Worm (Caenorhabditis elegans) whole organism, L2 larva: ENCODE data around the gene sre-1.
A peak's percentile ranks its signal among the peaks of the same experiment; 100 is the strongest.

Experiments
- C34F6.9 ChIP-seq: fragments of 150-350 bp; optimal IDR thresholded peaks from 2 replicates; lab custom pipeline; 2014; ENCODE audit warnings: missing biosample characterization, missing genetic modification characterization
- F13H6.1 ChIP-seq: sonication (generic microtip); optimal IDR thresholded peaks from 2 replicates; lab custom pipeline; 2016; ENCODE audit warnings: missing genetic modification characterization, missing compliant biosample characterization
- R02D3.7 ChIP-seq: fragments of 150-350 bp; optimal IDR thresholded peaks from 2 replicates; lab custom pipeline; 2014; ENCODE audit warnings: missing biosample characterization, missing genetic modification characterization
- ZK546.5 ChIP-seq: sonication (generic microtip); optimal IDR thresholded peaks from 2 replicates; lab custom pipeline; 2017; ENCODE audit warnings: missing biosample characterization, missing genetic modification characterization
- aly-2 ChIP-seq: fragments of 150-350 bp; optimal IDR thresholded peaks from 2 replicates; lab custom pipeline; 2014; ENCODE audit warnings: missing biosample characterization, missing genetic modification characterization
- ama-1 ChIP-seq: fragments of 150-350 bp; optimal IDR thresholded peaks from 2 replicates; lab custom pipeline; 2018; ENCODE audit warnings: inconsistent platforms
- blmp-1 ChIP-seq: sonication (generic microtip); optimal IDR thresholded peaks from 2 replicates; lab custom pipeline; 2017; ENCODE audit warnings: missing genetic modification characterization, mild to moderate bottlenecking, missing compliant biosample characterization, antibody characterized with exemption, moderate library complexity; ENCODE audit not compliant: insufficient read depth
- ceh-16 ChIP-seq: fragments of 150-350 bp; optimal IDR thresholded peaks from 2 replicates; lab custom pipeline; 2014; ENCODE audit warnings: missing biosample characterization, missing genetic modification characterization
- crh-2 ChIP-seq: sonication (generic microtip); optimal IDR thresholded peaks from 2 replicates; lab custom pipeline; 2017; ENCODE audit warnings: missing biosample characterization, missing genetic modification characterization
- dmd-4 ChIP-seq: sonication (generic microtip); optimal IDR thresholded peaks from 2 replicates; lab custom pipeline; 2017; ENCODE audit warnings: missing biosample characterization, missing genetic modification characterization
- egl-27 ChIP-seq: sonication (generic microtip); optimal IDR thresholded peaks from 3 replicates; lab custom pipeline; 2017; ENCODE audit warnings: missing biosample characterization, missing genetic modification reagents, missing genetic modification characterization
- elt-1 ChIP-seq: fragments of 150-350 bp; optimal IDR thresholded peaks from 2 replicates; lab custom pipeline; 2014; ENCODE audit warnings: missing biosample characterization, missing genetic modification characterization
- elt-3 ChIP-seq: sonication (generic microtip); optimal IDR thresholded peaks from 2 replicates; lab custom pipeline; 2017; ENCODE audit warnings: missing biosample characterization, missing genetic modification characterization
- fos-1 ChIP-seq: fragments of 150-350 bp; optimal IDR thresholded peaks from 2 replicates; lab custom pipeline; 2014; ENCODE audit warnings: missing biosample characterization, missing genetic modification characterization
- lin-11 ChIP-seq: fragments of 150-350 bp; sonication (generic microtip); optimal IDR thresholded peaks from 2 replicates; lab custom pipeline; 2014; ENCODE audit warnings: missing biosample characterization, missing genetic modification characterization, inconsistent platforms, mixed read lengths
- lin-13 ChIP-seq: fragments of 150-350 bp; optimal IDR thresholded peaks from 2 replicates; lab custom pipeline; 2014; ENCODE audit warnings: missing biosample characterization, missing genetic modification reagents, missing genetic modification characterization
- lin-39 ChIP-seq: fragments of 150-350 bp; optimal IDR thresholded peaks from 2 replicates; lab custom pipeline; 2014; ENCODE audit warnings: missing biosample characterization, missing genetic modification reagents, missing genetic modification characterization
- lsy-2 ChIP-seq, 2 experiments: fragments of 150-350 bp in 1 of 2; sonication (generic microtip) in 1 of 2; optimal IDR thresholded peaks; 2 replicates each; lab custom pipeline; 2014 to 2017; ENCODE audit warnings: missing biosample characterization in 2 of 2, missing genetic modification characterization in 2 of 2
- mab-5 ChIP-seq: fragments of 150-350 bp; optimal IDR thresholded peaks from 2 replicates; lab custom pipeline; 2014; ENCODE audit warnings: missing biosample characterization, missing genetic modification characterization
- nhr-10 ChIP-seq: sonication (generic microtip); optimal IDR thresholded peaks from 2 replicates; lab custom pipeline; 2017; ENCODE audit warnings: missing biosample characterization, missing genetic modification characterization
- nhr-129 ChIP-seq: fragments of 150-350 bp; optimal IDR thresholded peaks from 2 replicates; lab custom pipeline; 2014; ENCODE audit warnings: missing biosample characterization, missing genetic modification characterization
- nhr-23 ChIP-seq: fragments of 150-350 bp; optimal IDR thresholded peaks from 2 replicates; lab custom pipeline; 2014; ENCODE audit warnings: missing biosample characterization, missing genetic modification reagents, missing genetic modification characterization
- nhr-25 ChIP-seq: fragments of 150-350 bp; sonication (generic microtip); optimal IDR thresholded peaks from 3 replicates; lab custom pipeline; 2014; ENCODE audit warnings: missing biosample characterization, missing genetic modification characterization
- nhr-6 ChIP-seq: fragments of 150-350 bp; optimal IDR thresholded peaks from 2 replicates; lab custom pipeline; 2014; ENCODE audit warnings: missing biosample characterization, missing genetic modification characterization
- peb-1 ChIP-seq: fragments of 150-350 bp; optimal IDR thresholded peaks from 2 replicates; lab custom pipeline; 2014; ENCODE audit warnings: missing biosample characterization, missing genetic modification characterization
- sem-4 ChIP-seq: fragments of 150-350 bp; optimal IDR thresholded peaks from 2 replicates; lab custom pipeline; 2014; ENCODE audit warnings: missing biosample characterization, missing genetic modification reagents, missing genetic modification characterization
- sma-3 ChIP-seq: sonication (generic microtip); optimal IDR thresholded peaks from 2 replicates; lab custom pipeline; 2016; ENCODE audit warnings: missing genetic modification reagents, missing genetic modification characterization, missing compliant biosample characterization
- snpc-4 ChIP-seq: fragments of 150-350 bp; optimal IDR thresholded peaks from 2 replicates; lab custom pipeline; 2014; ENCODE audit warnings: missing biosample characterization, missing genetic modification characterization
- unc-39 ChIP-seq: fragments of 150-350 bp; optimal IDR thresholded peaks from 2 replicates; lab custom pipeline; 2014; ENCODE audit warnings: missing biosample characterization, missing genetic modification characterization
- unc-55 ChIP-seq: fragments of 150-350 bp; sonication (generic microtip); optimal IDR thresholded peaks from 3 replicates; lab custom pipeline; 2014; ENCODE audit warnings: missing biosample characterization, missing genetic modification reagents, missing genetic modification characterization
- zag-1 ChIP-seq: fragments of 150-350 bp; optimal IDR thresholded peaks from 2 replicates; lab custom pipeline; 2014; ENCODE audit warnings: missing biosample characterization, missing genetic modification characterization
- ztf-1 ChIP-seq: fragments of 200-800 bp; sonication (Bioruptor generic); conservative IDR thresholded peaks from 2 replicates; pipeline ENCODE4 v1.3.6; 2022; ENCODE audit warnings: missing genetic modification characterization, missing compliant biosample characterization
- ztf-11 ChIP-seq: sonication (generic microtip); optimal IDR thresholded peaks from 2 replicates; lab custom pipeline; 2017; ENCODE audit warnings: missing biosample characterization, missing genetic modification characterization
- ztf-4 ChIP-seq: fragments of 150-350 bp; optimal IDR thresholded peaks from 2 replicates; lab custom pipeline; 2014; ENCODE audit warnings: missing biosample characterization, missing genetic modification characterization

Gene sre-1

DNA sequence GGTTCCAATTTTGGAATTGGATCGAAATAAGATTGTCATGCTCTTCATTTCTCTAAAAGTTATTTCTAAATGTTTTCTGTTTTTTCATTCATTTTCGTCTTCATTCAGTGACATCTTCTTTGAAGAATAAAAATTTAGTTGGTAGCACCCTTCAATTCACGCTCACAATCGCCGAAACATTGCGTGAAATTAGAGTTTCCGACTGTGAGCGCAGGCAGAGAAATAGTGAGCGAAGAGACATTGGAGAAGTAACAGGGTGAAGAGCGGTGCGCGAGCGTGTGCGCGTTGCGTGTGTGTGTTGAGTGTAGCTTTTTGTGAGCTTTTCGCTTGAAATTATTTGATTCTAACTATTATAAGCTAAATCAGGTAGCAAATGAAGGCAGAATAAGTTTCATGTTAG lies 40.1 kb upstream of the sre-1 start:
- TF ChIP-seq lsy-2 (tag; optimal IDR thresholded peaks at IDR 0.05; lab: Kevin White, UChicago) (peak in 1 of 2 experiments; percentile 44), C34F6.9 (tag; lab: Kevin White, UChicago) (peak; percentile 74), sem-4 (tag; lab: Kevin White, UChicago) (peak; percentile 15), lin-11 (tag; lab: Kevin White, UChicago) (peak; percentile 42), nhr-129 (tag; lab: Kevin White, UChicago) (peak; percentile 69), elt-1 (tag; lab: Kevin White, UChicago) (no peak), ztf-11 (tag; lab: Kevin White, UChicago) (no peak), ztf-4 (no peak), crh-2 (peak; percentile 10), nhr-25 (tag; lab: Kevin White, UChicago) (peak; percentile 32), fos-1 (peak; percentile 38), unc-55 (GFP tag; lab: Kevin White, UChicago) (peak; percentile 66), F13H6.1 (tag; lab: Kevin White, UChicago) (peak; percentile 26)

DNA sequence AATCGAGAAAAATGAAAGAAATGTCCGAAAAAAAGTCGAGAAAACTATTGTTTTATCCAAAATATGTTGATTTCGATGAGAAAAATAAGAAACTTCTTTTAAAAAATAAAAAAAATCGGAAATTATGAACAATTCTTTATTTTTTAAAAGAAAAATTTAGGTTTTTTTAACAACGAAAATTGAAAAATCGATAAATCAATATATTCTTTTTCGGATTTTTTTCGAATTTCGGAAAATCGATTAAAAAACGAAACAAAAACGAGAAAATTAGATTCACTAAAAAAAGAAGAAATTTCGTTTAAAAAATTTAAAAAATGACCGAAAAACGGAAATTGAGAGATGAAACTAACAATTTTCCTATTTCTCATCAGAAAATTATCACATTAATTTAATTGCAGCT lies 39.5 kb upstream of the sre-1 start:
- no peak for TF ChIP-seq elt-3 (tag; lab: Kevin White, UChicago)
- TF ChIP-seq unc-39 (tag; lab: Kevin White, UChicago), result no peak
- no peak for TF ChIP-seq ama-1 (lab: Kevin White, UChicago)
- TF ChIP-seq nhr-10 (tag; lab: Kevin White, UChicago), result no peak
- no peak for TF ChIP-seq sma-3 (GFP tag; lab: Kevin White, UChicago)
- no peak for TF ChIP-seq lin-39
- TF ChIP-seq snpc-4, result no peak
- no peak for TF ChIP-seq crh-2
- no peak for TF ChIP-seq mab-5 (tag; lab: Kevin White, UChicago)
- no peak for TF ChIP-seq ZK546.5
- TF ChIP-seq ztf-1 (GFP tag; lab: Robert Waterston, UW), result no peak
- no peak for TF ChIP-seq blmp-1 (tag; lab: Kevin White, UChicago)
- no peak for TF ChIP-seq ztf-4
- TF ChIP-seq egl-27 (tag; lab: Kevin White, UChicago), result no peak
- TF ChIP-seq, all 48 proteins: peak for 0

DNA sequence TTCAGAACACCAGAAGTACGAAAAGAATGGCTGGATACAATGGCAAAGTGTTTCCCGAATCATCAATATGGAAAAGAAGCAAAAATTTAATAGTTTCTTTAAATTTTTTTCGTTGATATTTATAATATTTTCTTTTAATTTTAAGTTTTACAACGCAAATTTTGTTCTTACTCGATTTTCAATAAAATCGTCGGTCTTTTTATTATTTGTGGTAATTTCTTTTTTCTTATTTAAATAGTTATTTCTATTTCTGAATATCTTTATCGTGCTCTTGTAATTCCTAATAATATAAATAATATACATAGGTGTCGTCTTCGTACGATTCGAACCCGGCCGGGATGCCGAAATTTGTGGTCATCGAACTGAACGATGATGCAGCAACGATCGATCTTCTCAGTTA lies 37.8 kb upstream of the sre-1 start, which contains the start of gene lir-1:
TSS of gene lir-1 (plus strand) at position 301 of the 400 bp plus-strand sequence.
- TF ChIP-seq crh-2, result no peak
- no peak for TF ChIP-seq ceh-16 (tag; lab: Kevin White, UChicago)
- TF ChIP-seq ZK546.5, result no peak
- no peak for TF ChIP-seq R02D3.7 (tag; lab: Kevin White, UChicago)
- TF ChIP-seq sem-4 (tag; lab: Kevin White, UChicago), result no peak
- no peak for TF ChIP-seq blmp-1 (tag; lab: Kevin White, UChicago)
- no peak for TF ChIP-seq nhr-10 (tag; lab: Kevin White, UChicago)
- TF ChIP-seq egl-27 (tag; lab: Kevin White, UChicago), result no peak
- TF ChIP-seq nhr-129 (tag; lab: Kevin White, UChicago), result no peak
- TF ChIP-seq lsy-2 (tag; optimal IDR thresholded peaks at IDR 0.05; lab: Kevin White, UChicago), result no peak
- no peak for TF ChIP-seq ztf-4

DNA sequence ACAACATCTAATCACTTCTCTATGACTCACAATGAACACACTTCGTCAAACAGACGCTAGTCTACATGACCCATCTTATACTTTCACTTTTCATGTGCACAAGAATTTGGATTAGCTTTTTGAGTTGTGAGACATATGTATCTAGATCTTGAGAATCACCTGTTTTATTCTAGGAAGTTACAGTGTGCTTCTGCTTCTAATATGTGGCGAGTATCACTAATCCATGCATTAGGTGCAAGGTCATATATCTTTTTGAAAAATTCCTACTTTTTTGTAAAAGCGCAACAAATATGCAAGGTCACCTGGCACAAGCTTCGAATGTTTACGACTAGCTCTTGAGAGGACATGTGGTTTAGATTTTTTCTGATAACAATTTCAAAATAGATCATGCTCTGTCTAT lies 33.8 kb upstream of the sre-1 start:
- TF ChIP-seq blmp-1 (tag; lab: Kevin White, UChicago) (no peak), lin-13 (GFP tag; lab: Kevin White, UChicago) (no peak), R02D3.7 (tag; lab: Kevin White, UChicago) (no peak), nhr-25 (tag; lab: Kevin White, UChicago) (no peak), nhr-10 (tag; lab: Kevin White, UChicago) (no peak), snpc-4 (no peak), zag-1 (tag; lab: Kevin White, UChicago) (no peak), peb-1 (tag; lab: Kevin White, UChicago) (no peak), C34F6.9 (tag; lab: Kevin White, UChicago) (no peak), sma-3 (GFP tag; lab: Kevin White, UChicago) (no peak), lin-39 (no peak), ztf-11 (tag; lab: Kevin White, UChicago) (no peak), aly-2 (tag; lab: Kevin White, UChicago) (no peak), nhr-6 (tag; lab: Kevin White, UChicago) (no peak), ZK546.5 (no peak), dmd-4 (tag; lab: Kevin White, UChicago) (no peak), nhr-23 (tag; lab: Kevin White, UChicago) (no peak)
